Fruit fly (Drosophila melanogaster): ENCODE data around the gene Chd1.

dm6 chr2L:2942639-2943038 lies 44.9 kb downstream of the Chd1 start:
- no peak for TF ChIP-seq Ets96B (tag; optimal IDR thresholded peaks at IDR 0.05)
- TF ChIP-seq svp (GFP tag) = no peak
- peak; percentile 20 for TF ChIP-seq OdsH (GFP tag; optimal IDR thresholded peaks at IDR 0.05)
- TF ChIP-seq topi (GFP tag; optimal IDR thresholded peaks at IDR 0.05) = no peak
- no peak for TF ChIP-seq salr (GFP tag; optimal IDR thresholded peaks at IDR 0.05)
- no peak for TF ChIP-seq CG11294 (GFP tag; IDR thresholded peaks at IDR 0.05)
- no peak for TF ChIP-seq CG31627 (GFP tag; optimal IDR thresholded peaks at IDR 0.05)
- peak; percentile 50 for TF ChIP-seq CG32006 (GFP tag; optimal IDR thresholded peaks at IDR 0.05)
- TF ChIP-seq CG3032 (tag; optimal IDR thresholded peaks at IDR 0.05) = no peak
- TF ChIP-seq Eip78C (GFP tag) = peak; percentile 76

Measured in whole organism, prepupa.